Worm (Caenorhabditis elegans) whole organism, late embryonic: ENCODE data around the gene metr-1.
A peak's percentile ranks its signal among the peaks of the same experiment; 100 is the strongest.

Experiments
- C08G9.2 ChIP-seq: sonication (generic microtip); optimal IDR thresholded peaks from 2 replicates; lab custom pipeline; 2016; ENCODE audit warnings: mild to moderate bottlenecking, missing genetic modification characterization, moderate library complexity, missing compliant biosample characterization
- F13H6.1 ChIP-seq: sonication (generic microtip); optimal IDR thresholded peaks from 2 replicates; lab custom pipeline; 2016; ENCODE audit warnings: missing genetic modification characterization, missing compliant biosample characterization
- T23F11.4 ChIP-seq: fragments of 200-800 bp; sonication (Bioruptor generic); optimal IDR thresholded peaks from 2 replicates; lab custom pipeline; 2018; ENCODE audit warnings: mild to moderate bottlenecking, missing genetic modification characterization, missing compliant biosample characterization
- Y22D7AL.16 ChIP-seq: sonication (generic microtip); optimal IDR thresholded peaks from 2 replicates; lab custom pipeline; 2016; ENCODE audit warnings: missing genetic modification characterization, missing compliant biosample characterization
- ahr-1 ChIP-seq: sonication (generic microtip); optimal IDR thresholded peaks from 2 replicates; lab custom pipeline; 2016; ENCODE audit warnings: missing genetic modification characterization, missing compliant biosample characterization
- ama-1 ChIP-seq: fragments of 150-350 bp; optimal IDR thresholded peaks from 2 replicates; lab custom pipeline; 2014
- ceh-14 ChIP-seq: sonication (generic microtip); optimal IDR thresholded peaks from 2 replicates; lab custom pipeline; 2016; ENCODE audit warnings: missing genotype, missing genetic modification characterization, missing compliant biosample characterization
- ceh-18 ChIP-seq: sonication (generic microtip); optimal IDR thresholded peaks from 2 replicates; lab custom pipeline; 2016; ENCODE audit warnings: missing genetic modification characterization, missing compliant biosample characterization
- ceh-2 ChIP-seq: sonication (generic microtip); optimal IDR thresholded peaks from 2 replicates; lab custom pipeline; 2016; ENCODE audit warnings: missing genotype, missing genetic modification characterization, missing compliant biosample characterization
- ceh-31 ChIP-seq: sonication (generic microtip); optimal IDR thresholded peaks from 2 replicates; lab custom pipeline; 2016; ENCODE audit warnings: missing genetic modification characterization, missing compliant biosample characterization
- ceh-34 ChIP-seq: sonication (generic microtip); optimal IDR thresholded peaks from 2 replicates; lab custom pipeline; 2016; ENCODE audit warnings: mild to moderate bottlenecking, missing genetic modification characterization, missing compliant biosample characterization
- ceh-45 ChIP-seq: fragments of 200-800 bp; sonication (Bioruptor generic); IDR thresholded peaks from 2 replicates; pipeline ENCODE4 v1.3.6; 2022; ENCODE audit warnings: missing genetic modification reagents, missing genetic modification characterization, missing compliant biosample characterization
- ceh-9 ChIP-seq: sonication (generic microtip); optimal IDR thresholded peaks from 2 replicates; lab custom pipeline; 2016; ENCODE audit warnings: mild to moderate bottlenecking, missing genetic modification characterization, inconsistent platforms, missing compliant biosample characterization
- che-1 ChIP-seq: sonication (generic microtip); optimal IDR thresholded peaks from 2 replicates; lab custom pipeline; 2016; ENCODE audit warnings: mild to moderate bottlenecking, missing genetic modification characterization, missing compliant biosample characterization
- dmd-4 ChIP-seq: sonication (generic microtip); optimal IDR thresholded peaks from 2 replicates; lab custom pipeline; 2016; ENCODE audit warnings: borderline replicate concordance, missing genetic modification characterization, missing compliant biosample characterization
- dve-1 ChIP-seq: sonication (generic microtip); optimal IDR thresholded peaks from 2 replicates; lab custom pipeline; 2017; ENCODE audit warnings: antibody characterized with exemption, mild to moderate bottlenecking, missing genetic modification characterization, missing compliant biosample characterization
- elt-2 ChIP-seq: sonication (generic microtip); optimal IDR thresholded peaks from 2 replicates; lab custom pipeline; 2016; ENCODE audit warnings: missing genetic modification reagents, missing genetic modification characterization, missing compliant biosample characterization
- elt-4 ChIP-seq: sonication (generic microtip); optimal IDR thresholded peaks from 2 replicates; lab custom pipeline; 2016; ENCODE audit warnings: missing genetic modification characterization, missing compliant biosample characterization
- fax-1 ChIP-seq: sonication (generic microtip); optimal IDR thresholded peaks from 2 replicates; lab custom pipeline; 2016; ENCODE audit warnings: missing genotype, missing genetic modification characterization, missing compliant biosample characterization
- fkh-6 ChIP-seq: sonication (generic microtip); optimal IDR thresholded peaks from 2 replicates; lab custom pipeline; 2016; ENCODE audit warnings: missing genetic modification characterization, missing compliant biosample characterization
- gmeb-2 ChIP-seq: sonication (generic microtip); optimal IDR thresholded peaks from 2 replicates; lab custom pipeline; 2016; ENCODE audit warnings: missing genetic modification characterization, inconsistent platforms, missing compliant biosample characterization
- hlh-13 ChIP-seq: fragments of 200-800 bp; sonication (Bioruptor generic); optimal IDR thresholded peaks from 2 replicates; lab custom pipeline; 2018; ENCODE audit warnings: mild to moderate bottlenecking, missing genetic modification characterization, missing compliant biosample characterization
- hlh-15 ChIP-seq: sonication (generic microtip); optimal IDR thresholded peaks from 2 replicates; lab custom pipeline; 2016; ENCODE audit warnings: missing genetic modification characterization, missing compliant biosample characterization
- hlh-30 ChIP-seq: sonication (generic microtip); optimal IDR thresholded peaks from 2 replicates; lab custom pipeline; 2017; ENCODE audit warnings: antibody characterized with exemption, missing genetic modification characterization, missing compliant biosample characterization; ENCODE audit not compliant: insufficient read depth
- hlh-6 ChIP-seq: sonication (generic microtip); optimal IDR thresholded peaks from 2 replicates; lab custom pipeline; 2016; ENCODE audit warnings: missing genotype, missing genetic modification characterization, missing compliant biosample characterization
- lin-11 ChIP-seq: fragments of 200-800 bp; sonication (Bioruptor generic); optimal IDR thresholded peaks from 2 replicates; lab custom pipeline; 2018; ENCODE audit warnings: mild to moderate bottlenecking, missing genetic modification characterization, missing compliant biosample characterization
- madf-2 ChIP-seq: sonication (generic microtip); optimal IDR thresholded peaks from 2 replicates; lab custom pipeline; 2017; ENCODE audit warnings: missing genetic modification characterization, missing compliant biosample characterization
- mec-3 ChIP-seq: sonication (generic microtip); optimal IDR thresholded peaks from 2 replicates; lab custom pipeline; 2016; ENCODE audit warnings: borderline replicate concordance, missing genetic modification characterization, missing compliant biosample characterization
- nfya-1 ChIP-seq: sonication (generic microtip); optimal IDR thresholded peaks from 2 replicates; lab custom pipeline; 2017; ENCODE audit warnings: missing genetic modification characterization, mild to moderate bottlenecking, missing compliant biosample characterization, antibody characterized with exemption, moderate library complexity
- nhr-11 ChIP-seq: fragments of 150-350 bp; optimal IDR thresholded peaks from 2 replicates; lab custom pipeline; 2014; ENCODE audit warnings: missing biosample characterization, missing genetic modification characterization
- pat-9 ChIP-seq: fragments of 200-800 bp; sonication (Bioruptor generic); optimal IDR thresholded peaks from 2 replicates; lab custom pipeline; 2018; ENCODE audit warnings: mild to moderate bottlenecking, missing genetic modification characterization, moderate library complexity, missing compliant biosample characterization
- pha-2 ChIP-seq: sonication (generic microtip); optimal IDR thresholded peaks from 2 replicates; lab custom pipeline; 2017; ENCODE audit warnings: mild to moderate bottlenecking, missing genetic modification characterization, missing compliant biosample characterization
- pha-4 ChIP-seq: fragments of 150-350 bp; optimal IDR thresholded peaks from 2 replicates; lab custom pipeline; 2018; ENCODE audit warnings: missing biosample characterization, missing genetic modification reagents, missing genetic modification characterization
- sdc-2 ChIP-seq: sonication (generic microtip); optimal IDR thresholded peaks from 2 replicates; lab custom pipeline; 2016; ENCODE audit warnings: missing genotype, missing genetic modification characterization, missing compliant biosample characterization
- syd-9 ChIP-seq: sonication (generic microtip); optimal IDR thresholded peaks from 2 replicates; lab custom pipeline; 2016; ENCODE audit warnings: mild to moderate bottlenecking, missing genetic modification characterization, moderate library complexity, missing compliant biosample characterization
- tbx-7 ChIP-seq: sonication (generic microtip); optimal IDR thresholded peaks from 2 replicates; lab custom pipeline; 2016; ENCODE audit warnings: missing genotype, missing genetic modification characterization, missing compliant biosample characterization
- unc-55 ChIP-seq: sonication (generic microtip); optimal IDR thresholded peaks from 2 replicates; lab custom pipeline; 2017; ENCODE audit warnings: missing biosample characterization, missing genetic modification reagents, missing genetic modification characterization
- unc-86 ChIP-seq: sonication (generic microtip); optimal IDR thresholded peaks from 2 replicates; lab custom pipeline; 2016; ENCODE audit warnings: missing genetic modification characterization, missing compliant biosample characterization
- ztf-16 ChIP-seq: sonication (generic microtip); optimal IDR thresholded peaks from 2 replicates; lab custom pipeline; 2017; ENCODE audit warnings: missing genetic modification characterization, missing compliant biosample characterization

metr-1 gene

DNA sequence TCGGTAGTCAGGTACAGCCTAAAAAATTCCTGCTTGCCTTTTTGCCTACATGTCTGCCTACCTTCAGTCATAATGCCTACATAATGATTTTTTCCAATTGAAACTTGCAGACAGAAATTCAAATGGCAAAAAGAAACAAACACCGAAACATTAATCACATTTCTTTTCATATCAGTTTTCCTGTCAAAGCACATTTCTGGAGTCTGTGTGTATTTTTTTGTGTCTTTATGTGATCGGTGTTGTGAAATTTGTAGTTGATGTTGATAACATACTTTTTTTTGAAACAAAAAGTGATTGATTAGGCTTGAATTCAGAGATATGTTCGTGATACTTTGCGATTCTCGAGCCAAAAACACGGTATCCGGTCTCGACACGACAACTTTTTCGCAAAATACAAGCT lies 23.0 kb downstream of the metr-1 start:
- no peak for TF ChIP-seq madf-2
- no peak for TF ChIP-seq ztf-16 (tag; lab: Kevin White, UChicago)
- no peak for TF ChIP-seq hlh-15 (tag; lab: Kevin White, UChicago)
- no peak for TF ChIP-seq elt-4 (tag; lab: Kevin White, UChicago)
- no peak for TF ChIP-seq ceh-2 (tag; lab: Kevin White, UChicago)
- no peak for TF ChIP-seq pat-9 (tag; lab: Kevin White, UChicago)
- TF ChIP-seq ceh-45 (GFP tag; lab: Robert Waterston, UW): no peak
- TF ChIP-seq pha-4 (tag; lab: Kevin White, UChicago): no peak
- no peak for TF ChIP-seq lin-11 (tag; lab: Kevin White, UChicago)
- TF ChIP-seq ceh-9 (tag; lab: Kevin White, UChicago): no peak
- no peak for TF ChIP-seq Y22D7AL.16 (tag; lab: Kevin White, UChicago)

ce11 chrII:10950107-10950679 lies 23.8 kb downstream of the metr-1 start, which contains the start of gene gst-5:
gst-5 (plus strand) TSS chrII:10950352.
- TF ChIP-seq che-1: no peak
- TF ChIP-seq ceh-34: no peak
- no peak for TF ChIP-seq gmeb-2 (tag; lab: Kevin White, UChicago)
- no peak for TF ChIP-seq ceh-2 (tag; lab: Kevin White, UChicago)
- TF ChIP-seq nfya-1: peak; percentile 12
- TF ChIP-seq F13H6.1: no peak
- no peak for TF ChIP-seq C08G9.2
- TF ChIP-seq ama-1: no peak
- TF ChIP-seq unc-55: peak; percentile 50
- TF ChIP-seq elt-4 (tag; lab: Kevin White, UChicago): no peak
- TF ChIP-seq unc-86: no peak
- peak; percentile 28 for TF ChIP-seq dve-1
- TF ChIP-seq tbx-7 (tag; lab: Kevin White, UChicago): no peak
- TF ChIP-seq fax-1 (tag; lab: Kevin White, UChicago): no peak
- TF ChIP-seq ceh-18: peak; percentile 29
- TF ChIP-seq nhr-11 (tag; lab: Kevin White, UChicago): no peak
- TF ChIP-seq syd-9: no peak
- TF ChIP-seq madf-2: no peak
- no peak for TF ChIP-seq fkh-6
- peak; percentile 4 for TF ChIP-seq ceh-31 (tag; lab: Kevin White, UChicago)
- no peak for TF ChIP-seq dmd-4
- TF ChIP-seq, all 69 proteins: peak for 5

- no peak for TF ChIP-seq madf-2
- no peak for TF ChIP-seq hlh-13 (GFP tag; lab: Kevin White, UChicago)
- TF ChIP-seq hlh-6 (tag; lab: Kevin White, UChicago): no peak
- no peak for TF ChIP-seq gmeb-2 (tag; lab: Kevin White, UChicago)
- no peak for TF ChIP-seq mec-3 (tag; lab: Kevin White, UChicago)
- TF ChIP-seq elt-2 (tag; lab: Kevin White, UChicago): no peak
- TF ChIP-seq ahr-1 (tag; lab: Kevin White, UChicago): no peak
These were observed 26.7 kb downstream of the metr-1 start, which contains the start of gene nos-1 for ce11 chrII:10953065-10953464. nos-1 (minus strand) TSS chrII:10953165.

ce11 chrII:10955114-10955513 lies 28.8 kb downstream of the metr-1 start:
- no peak for TF ChIP-seq ahr-1 (tag; lab: Kevin White, UChicago)
- no peak for TF ChIP-seq hlh-30 (tag; lab: Kevin White, UChicago)
- TF ChIP-seq pha-2 (tag; lab: Kevin White, UChicago): no peak
- TF ChIP-seq unc-86: no peak
- TF ChIP-seq hlh-13 (GFP tag; lab: Kevin White, UChicago): no peak
- TF ChIP-seq T23F11.4: no peak
- TF ChIP-seq Y22D7AL.16 (tag; lab: Kevin White, UChicago): no peak
- TF ChIP-seq ceh-14 (tag; lab: Kevin White, UChicago): no peak
- TF ChIP-seq sdc-2 (tag; lab: Kevin White, UChicago): no peak
